Fruit fly (Drosophila melanogaster): Measurements from ENCODE around the gene GstD4.

Gene GstD4

DNA sequence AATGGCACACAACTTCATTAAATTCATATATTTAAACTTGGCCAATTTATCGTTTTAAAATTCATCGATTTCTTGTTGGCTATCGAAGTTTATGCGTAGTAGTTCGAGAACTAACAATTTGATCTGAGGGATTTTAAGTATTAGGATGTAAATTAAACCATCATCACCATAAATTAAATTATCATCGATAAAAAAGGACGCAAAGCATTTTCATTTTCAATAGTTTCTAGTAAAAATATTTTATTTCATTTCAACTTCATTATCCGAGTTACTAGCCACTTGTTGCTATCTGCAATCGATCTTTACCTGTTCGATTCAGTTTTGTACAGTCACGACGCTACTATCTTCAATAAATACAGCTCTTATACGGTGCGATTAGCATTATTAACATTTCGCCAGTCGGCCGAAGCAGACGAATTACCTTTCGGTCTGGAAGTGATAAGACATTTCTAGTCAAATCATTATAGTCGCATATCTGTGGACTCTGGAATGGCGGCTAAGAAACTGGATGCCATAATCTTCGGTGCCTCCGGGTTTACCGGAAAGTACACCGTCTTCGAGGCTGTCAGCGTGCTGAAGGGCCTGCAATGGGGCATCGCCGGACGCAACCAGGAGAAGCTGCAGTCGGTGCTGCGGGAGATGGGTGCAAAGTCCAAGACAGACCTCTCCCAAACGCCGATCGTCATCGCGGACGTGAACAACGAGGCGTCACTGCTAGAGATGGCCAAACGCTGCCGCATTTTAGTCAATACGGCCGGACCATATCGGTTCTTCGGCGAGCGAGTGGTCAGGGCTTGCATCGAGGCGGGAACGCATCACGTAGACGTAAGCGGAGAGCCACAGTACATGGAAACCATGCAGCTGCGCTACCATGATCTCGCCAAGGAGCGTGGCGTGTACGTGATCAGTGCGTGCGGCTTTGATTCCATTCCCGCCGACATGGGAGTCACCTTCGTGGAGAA lies 32.6 kb downstream of the GstD4 start, which contains the start of gene CG5167:
TSS of gene CG5167 (plus strand) at position 298 of the 962 bp plus-strand sequence.
- TF ChIP-seq Sox14 (GFP tag; optimal IDR thresholded peaks at IDR 0.05) (peak; percentile 19), CG16779 (tag; optimal IDR thresholded peaks at IDR 0.05) (peak; percentile 87), ss (GFP tag; optimal IDR thresholded peaks at IDR 0.05) (peak; percentile 84 to 89), fd59A (GFP tag; optimal IDR thresholded peaks at IDR 0.05) (no peak), CG8119 (GFP tag; IDR thresholded peaks at IDR 0.05) (peak; percentile 59), CG11294 (GFP tag; IDR thresholded peaks at IDR 0.05) (no peak), CG8632 (GFP tag; optimal IDR thresholded peaks at IDR 0.05) (peak; percentile 20), dac (GFP tag; optimal IDR thresholded peaks at IDR 0.05) (no peak), OdsH (GFP tag; optimal IDR thresholded peaks at IDR 0.05) (no peak), Ets21C (GFP tag; optimal IDR thresholded peaks at IDR 0.05) (no peak), lz (GFP tag; optimal IDR thresholded peaks at IDR 0.05) (peak; percentile 58), Sox102F (GFP tag; optimal IDR thresholded peaks at IDR 0.05) (peak; percentile 46), eg (GFP tag; IDR thresholded peaks at IDR 0.05) (peak; percentile 70), Eip78C (GFP tag) (peak; percentile 87), net (GFP tag; optimal IDR thresholded peaks at IDR 0.05) (peak; percentile 76), CG1621 (tag; optimal IDR thresholded peaks at IDR 0.05) (peak; percentile 61), acj6 (GFP tag; optimal IDR thresholded peaks at IDR 0.05) (no peak), Met (GFP tag; optimal IDR thresholded peaks at IDR 0.05) (no peak), CG32006 (GFP tag; optimal IDR thresholded peaks at IDR 0.05) (no peak), fkh (GFP tag; optimal IDR thresholded peaks at IDR 0.05) (peak; percentile 25), Hr38 (GFP tag; optimal IDR thresholded peaks at IDR 0.05) (no peak), CG3032 (tag; optimal IDR thresholded peaks at IDR 0.05) (peak; percentile 7), CG6276 (GFP tag; optimal IDR thresholded peaks at IDR 0.05) (peak; percentile 92), CG8319 (GFP tag; optimal IDR thresholded peaks at IDR 0.05) (no peak), CG3919 (GFP tag; optimal IDR thresholded peaks at IDR 0.05) (peak; percentile 43), CG34406 (GFP tag; optimal IDR thresholded peaks at IDR 0.05) (peak; percentile 36), CG11902 (GFP tag; optimal IDR thresholded peaks at IDR 0.05) (no peak), Smox (GFP tag; optimal IDR thresholded peaks at IDR 0.05) (no peak), CG15336 (GFP tag; IDR thresholded peaks at IDR 0.05) (peak; percentile 42; the same call in 1 of the 2 replicates), spab (GFP tag; optimal IDR thresholded peaks at IDR 0.05) (peak; percentile 54), Hr4 (GFP tag; optimal IDR thresholded peaks at IDR 0.05) (peak; percentile 1), CG6808 (GFP tag; optimal IDR thresholded peaks at IDR 0.05) (peak; percentile 76), Sox15 (GFP tag; optimal IDR thresholded peaks at IDR 0.05) (no peak), esn (GFP tag; optimal IDR thresholded peaks at IDR 0.05) (peak; percentile 63), CG10669 (GFP tag; optimal IDR thresholded peaks at IDR 0.05) (no peak), CG6854 (GFP tag; optimal IDR thresholded peaks at IDR 0.05) (peak; percentile 59), CG10631 (GFP tag; optimal IDR thresholded peaks at IDR 0.05) (no peak), Eip93F (GFP tag; optimal IDR thresholded peaks at IDR 0.05) (peak; percentile 21), Gug (GFP tag; IDR thresholded peaks at IDR 0.05) (no peak; the same call in 1 of the 2 replicates), svp (GFP tag) (peak; percentile 69), salr (GFP tag; optimal IDR thresholded peaks at IDR 0.05) (peak; percentile 41 to 50), CG4318 (GFP tag; optimal IDR thresholded peaks at IDR 0.05) (no peak), CG7368 (GFP tag; optimal IDR thresholded peaks at IDR 0.05) (no peak), CG11762 (GFP tag; optimal IDR thresholded peaks at IDR 0.05; ENCODE audit: insufficient read depth) (peak; percentile 50), Hr39 (GFP tag; optimal IDR thresholded peaks at IDR 0.05) (peak; percentile 28), Ets96B (tag; optimal IDR thresholded peaks at IDR 0.05) (peak; percentile 25), CG6792 (GFP tag; optimal IDR thresholded peaks at IDR 0.05) (no peak), CG6163 (GFP tag; IDR thresholded peaks at IDR 0.05) (peak; percentile 15; the same call in 1 of the 3 replicates), vri (GFP tag; optimal IDR thresholded peaks at IDR 0.05) (peak; percentile 16), CG9139 (GFP tag; optimal IDR thresholded peaks at IDR 0.05) (peak; percentile 87)
